Fruit fly (Drosophila melanogaster) Kc167 (cell line): Measurements from ENCODE around the gene p.

ENCODE experiments used
- Myc ChIP-seq: fragments of >200 bp; optimal IDR thresholded peaks from 2 replicates; lab custom pipeline; 2017; ENCODE audit warnings: missing external identifiers
- h ChIP-seq: fragments of >200 bp; optimal IDR thresholded peaks from 3 replicates; lab custom pipeline; 2018; ENCODE audit warnings: missing external identifiers
- insv ChIP-seq: fragments of >200 bp; optimal IDR thresholded peaks from 3 replicates; lab custom pipeline; 2018; ENCODE audit warnings: missing external identifiers
- psq ChIP-seq: fragments of >200 bp; optimal IDR thresholded peaks from 2 replicates; lab custom pipeline; 2017; ENCODE audit warnings: missing external identifiers
- ttk ChIP-seq: sonication (Bioruptor generic); optimal IDR thresholded peaks from 2 replicates; lab custom pipeline; 2017; ENCODE audit warnings: missing external identifiers

- TF ChIP-seq h (lab: Kevin White, UChicago), result no peak
- no peak for TF ChIP-seq psq (lab: Kevin White, UChicago)
- TF ChIP-seq ttk (lab: Kevin White, UChicago), result no peak
- no peak for TF ChIP-seq Myc (lab: Kevin White, UChicago)
- TF ChIP-seq insv (lab: Kevin White, UChicago), result no peak
These were observed 51.4 kb downstream of the p start for dm6 chr3R:8619089-8619488.
